Fruit fly (Drosophila melanogaster): ENCODE measurements around the gene tadr.

DNA sequence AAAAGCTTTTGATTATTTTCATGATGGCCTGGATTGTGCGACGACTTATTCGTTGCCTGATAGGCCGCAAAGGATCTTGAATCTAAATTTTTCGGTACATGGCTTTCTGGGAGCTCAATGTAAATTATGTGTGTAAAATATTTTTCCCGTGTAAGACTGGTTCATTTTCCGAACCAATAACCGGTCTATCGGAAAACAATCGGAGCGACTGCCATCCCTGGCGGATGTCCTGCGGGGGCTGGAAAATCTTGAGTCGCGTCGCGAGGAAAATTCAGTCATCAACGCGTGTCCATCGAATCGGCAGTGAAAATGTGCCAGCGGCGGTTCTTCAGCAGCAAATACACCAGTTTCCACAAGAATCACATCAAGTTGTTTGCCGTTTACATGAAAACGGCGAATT, 29.1 kb downstream of the tadr start, which contains the start of the genes CG46307 and Nhe2:
- no peak for TF ChIP-seq Ets96B (tag; optimal IDR thresholded peaks at IDR 0.05)
- no peak for TF ChIP-seq Sox15 (GFP tag; optimal IDR thresholded peaks at IDR 0.05)
- no peak for TF ChIP-seq CG16779 (tag; optimal IDR thresholded peaks at IDR 0.05)
- no peak for TF ChIP-seq Sox102F (GFP tag; optimal IDR thresholded peaks at IDR 0.05)
- no peak for TF ChIP-seq CG6276 (GFP tag; optimal IDR thresholded peaks at IDR 0.05)
